Worm (Caenorhabditis elegans): ENCODE data around the gene Y54G9A.7.

ce11 chrII:13713239-13713638 lies 12.4 kb downstream of the Y54G9A.7 start:
- TF ChIP-seq ztf-4 (tag; optimal IDR thresholded peaks at IDR 0.05) (no peak), ceh-9 (tag; optimal IDR thresholded peaks at IDR 0.05) (no peak), unc-62 (GFP tag; optimal IDR thresholded peaks at IDR 0.05) (no peak), nhr-28 (tag; optimal IDR thresholded peaks at IDR 0.05) (no peak), snpc-4 (tag; optimal IDR thresholded peaks at IDR 0.05) (no peak), skn-1 (tag; optimal IDR thresholded peaks at IDR 0.05) (no peak), nhr-12 (tag; optimal IDR thresholded peaks at IDR 0.05) (no peak)
